Worm (Caenorhabditis elegans): ENCODE measurements around the gene srm-5.
A peak's percentile ranks its signal among the peaks of the same experiment; 100 is the strongest.

The srm-5 gene

DNA sequence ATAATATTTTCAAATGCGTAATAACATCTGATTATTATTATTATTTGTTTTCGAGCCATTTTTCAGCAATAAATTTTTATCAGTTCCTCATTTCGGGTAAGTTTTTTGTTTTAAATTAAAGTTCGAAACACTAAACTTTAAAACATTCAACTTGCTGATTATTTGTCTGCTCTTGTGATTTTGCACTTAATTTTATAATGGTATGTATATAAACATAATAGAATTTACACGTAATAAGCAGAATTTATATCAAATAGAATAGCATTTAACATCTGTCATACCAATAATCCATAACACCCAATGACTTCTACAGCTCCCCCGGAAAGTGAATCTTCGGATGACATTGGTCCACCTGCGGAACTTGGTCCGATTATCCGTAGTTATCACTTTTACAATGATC, 1.9 kb upstream of the srm-5 start, which contains the start of gene srm-4:
Gene srm-4, plus strand, starts transcription at position 301 of the 400 bp plus-strand sequence.
- no peak for TF ChIP-seq nhr-90 (tag; optimal IDR thresholded peaks at IDR 0.05; ENCODE audit: poor library complexity)
- no peak for TF ChIP-seq nhr-84 (tag; optimal IDR thresholded peaks at IDR 0.05)
- no peak for TF ChIP-seq hlh-4 (tag; optimal IDR thresholded peaks at IDR 0.05)

- TF ChIP-seq aha-1 (tag; optimal IDR thresholded peaks at IDR 0.05), result no peak
- peak; percentile 69 for TF ChIP-seq ceh-8 (GFP tag; optimal IDR thresholded peaks at IDR 0.05)
- TF ChIP-seq unc-30 (tag; optimal IDR thresholded peaks at IDR 0.05), result no peak
- TF ChIP-seq nhr-47 (tag; optimal IDR thresholded peaks at IDR 0.05), result peak; percentile 3
- no peak for TF ChIP-seq skn-1 (tag; optimal IDR thresholded peaks at IDR 0.05)
- TF ChIP-seq pax-3 (tag; optimal IDR thresholded peaks at IDR 0.05), result peak; percentile 15
- TF ChIP-seq ceh-63 (GFP tag; optimal IDR thresholded peaks at IDR 0.05), result no peak
- TF ChIP-seq efl-1 (optimal IDR thresholded peaks at IDR 0.05), result no peak
- TF ChIP-seq efl-1 (GFP tag; optimal IDR thresholded peaks at IDR 0.05 in 1 of 2), result peak in 1 of 2 experiments; percentile 20
- TF ChIP-seq sptf-1 (tag; optimal IDR thresholded peaks at IDR 0.05), result no peak
- no peak for TF ChIP-seq fkh-4 (tag; optimal IDR thresholded peaks at IDR 0.05; ENCODE audit: borderline replicate concordance)
- TF ChIP-seq nhr-20 (tag; optimal IDR thresholded peaks at IDR 0.05), result no peak
- TF ChIP-seq dpl-1 (GFP tag; optimal IDR thresholded peaks at IDR 0.05), result no peak
- TF ChIP-seq mdl-1 (tag; optimal IDR thresholded peaks at IDR 0.05), result no peak
- TF ChIP-seq hlh-17 (GFP tag; optimal IDR thresholded peaks at IDR 0.05; ENCODE audit: borderline replicate concordance), result no peak
- no peak for TF ChIP-seq ama-1 (optimal IDR thresholded peaks at IDR 0.05)
- TF ChIP-seq fkh-8 (tag; optimal IDR thresholded peaks at IDR 0.05), result peak; percentile 40
- TF ChIP-seq sup-37 (GFP tag; optimal IDR thresholded peaks at IDR 0.05), result no peak
- TF ChIP-seq nhr-84 (tag; optimal IDR thresholded peaks at IDR 0.05), result no peak
- TF ChIP-seq nhr-71 (tag; optimal IDR thresholded peaks at IDR 0.05), result peak; percentile 15
- no peak for TF ChIP-seq vab-15 (tag; optimal IDR thresholded peaks at IDR 0.05)
- no peak for TF ChIP-seq tbx-2 (tag; optimal IDR thresholded peaks at IDR 0.05)
- no peak for TF ChIP-seq ceh-90 (tag; optimal IDR thresholded peaks at IDR 0.05)
- no peak for TF ChIP-seq nhr-85 (tag)
- TF ChIP-seq lin-13 (GFP tag; optimal IDR thresholded peaks at IDR 0.05), result no peak
- no peak for TF ChIP-seq zip-4 (GFP tag; optimal IDR thresholded peaks at IDR 0.05)
- TF ChIP-seq grh-1 (GFP tag; IDR thresholded peaks at IDR 0.05), result no peak
- no peak for TF ChIP-seq mef-2 (tag; optimal IDR thresholded peaks at IDR 0.05)
- TF ChIP-seq hlh-4 (tag; optimal IDR thresholded peaks at IDR 0.05), result no peak
- TF ChIP-seq ceh-82 (tag; optimal IDR thresholded peaks at IDR 0.05), result no peak
- no peak for TF ChIP-seq lin-14 (GFP tag; optimal IDR thresholded peaks at IDR 0.05)
- no peak for TF ChIP-seq alr-1 (tag; optimal IDR thresholded peaks at IDR 0.05; ENCODE audit: borderline replicate concordance)
- no peak for TF ChIP-seq elt-2 (tag; optimal IDR thresholded peaks at IDR 0.05)
- no peak for TF ChIP-seq mep-1 (tag; optimal IDR thresholded peaks at IDR 0.05)
Observed at ce11 chrV:14336655-14337054, 1.7 kb downstream of the srm-5 start, which contains the start of gene srm-6. Gene srm-6, plus strand, starts transcription at chrV:14336955.

ce11 chrV:14341672-14342071, 6.7 kb downstream of the srm-5 start, which contains the start of gene F47B8.10:
Gene F47B8.10, plus strand, starts transcription at chrV:14341972.
- TF ChIP-seq efl-3 (GFP tag; optimal IDR thresholded peaks at IDR 0.05) (no peak), ama-1 (optimal IDR thresholded peaks at IDR 0.05) (no peak), lin-35 (GFP tag; optimal IDR thresholded peaks at IDR 0.05) (peak in 1 of 2 experiments; percentile 34), efl-1 (optimal IDR thresholded peaks at IDR 0.05) (no peak), efl-1 (GFP tag; optimal IDR thresholded peaks at IDR 0.05 in 1 of 2) (peak in 1 of 2 experiments; percentile 14), ztf-11 (tag; optimal IDR thresholded peaks at IDR 0.05) (no peak), dpl-1 (GFP tag; optimal IDR thresholded peaks at IDR 0.05) (no peak), lin-14 (GFP tag; optimal IDR thresholded peaks at IDR 0.05) (no peak), C04F5.9 (tag; optimal IDR thresholded peaks at IDR 0.05) (no peak), pag-3 (tag; optimal IDR thresholded peaks at IDR 0.05; ENCODE audit: borderline replicate concordance, insufficient read depth) (no peak), snpc-4 (tag; optimal IDR thresholded peaks at IDR 0.05) (no peak)
